Fruit fly (Drosophila melanogaster) whole organism, embryonic: ENCODE measurements around the gene Rab40.

Experiments used
- CG10267 ChIP-seq: fragments of 200-800 bp; sonication (Bioruptor generic); optimal IDR thresholded peaks from 2 replicates; lab custom pipeline; 2018; ENCODE audit warnings: missing biosample characterization, mild to moderate bottlenecking, missing genetic modification characterization, moderate library complexity
- CG12236 ChIP-seq: fragments of 200-800 bp; sonication (Bioruptor generic); optimal IDR thresholded peaks from 2 replicates; lab custom pipeline; 2016; ENCODE audit warnings: missing biosample characterization, missing genetic modification characterization
- NC2α ChIP-seq: fragments of 200-800 bp; sonication (Bioruptor generic); optimal IDR thresholded peaks from 2 replicates; lab custom pipeline; 2016; ENCODE audit warnings: missing biosample characterization, missing genetic modification characterization
- PHDP ChIP-seq: fragments of 200-800 bp; sonication (Bioruptor generic); optimal IDR thresholded peaks from 3 replicates; lab custom pipeline; 2018; ENCODE audit warnings: missing biosample characterization, mild to moderate bottlenecking, missing genetic modification characterization, moderate library complexity
- gro ChIP-seq: fragments of 200-800 bp; sonication (Bioruptor generic); optimal IDR thresholded peaks from 2 replicates; lab custom pipeline; 2016; ENCODE audit warnings: missing biosample characterization, missing genetic modification characterization
- slp2 ChIP-seq: fragments of 200-800 bp; sonication (Bioruptor generic); optimal IDR thresholded peaks from 2 replicates; lab custom pipeline; 2016; ENCODE audit warnings: missing biosample characterization, missing genetic modification characterization

DNA sequence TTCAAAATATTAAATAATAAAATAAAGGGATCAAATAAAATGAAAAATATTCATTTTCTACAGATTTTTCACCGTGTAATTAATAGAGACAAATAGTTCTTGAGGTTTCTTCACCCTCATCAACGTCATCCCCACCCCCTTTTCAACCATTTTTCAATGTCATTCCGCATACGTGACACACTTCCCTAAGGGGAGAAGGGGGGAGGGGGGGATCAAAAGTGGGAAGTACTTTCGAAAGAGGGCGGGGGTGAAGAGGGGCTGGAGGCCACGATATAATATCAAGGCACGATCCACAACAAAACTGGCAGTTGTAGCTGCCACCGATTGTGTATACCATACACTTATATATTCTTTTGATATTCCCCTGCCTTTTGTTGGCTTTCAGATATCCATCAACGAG, 28.3 kb downstream of the Rab40 start:
- TF ChIP-seq slp2 (GFP tag; lab: Kevin White, UChicago) (no peak), CG12236 (GFP tag; lab: Kevin White, UChicago) (no peak), gro (no peak), NC2α (GFP tag; lab: Kevin White, UChicago) (no peak), PHDP (tag; lab: Kevin White, UChicago) (no peak), CG10267 (no peak)
